Worm (Caenorhabditis elegans): ENCODE results near the gene nduf-9.

ce11 chrIII:3271682-3272081, 23.3 kb upstream of the nduf-9 start:
- TF ChIP-seq R02D3.7 (tag; optimal IDR thresholded peaks at IDR 0.05): no peak
- TF ChIP-seq unc-62 (GFP tag; optimal IDR thresholded peaks at IDR 0.05): no peak
- no peak for TF ChIP-seq ama-1 (optimal IDR thresholded peaks at IDR 0.05)
- peak; percentile 19 for TF ChIP-seq egl-27 (tag; optimal IDR thresholded peaks at IDR 0.05)
- TF ChIP-seq nhr-77 (tag; optimal IDR thresholded peaks at IDR 0.05): no peak
- no peak for TF ChIP-seq aly-2 (tag; optimal IDR thresholded peaks at IDR 0.05)
- no peak for TF ChIP-seq lin-39 (tag; optimal IDR thresholded peaks at IDR 0.05)
- no peak for TF ChIP-seq dmd-4 (tag; optimal IDR thresholded peaks at IDR 0.05)
- TF ChIP-seq mdl-1 (tag; optimal IDR thresholded peaks at IDR 0.05): no peak
- TF ChIP-seq snpc-4 (tag; optimal IDR thresholded peaks at IDR 0.05): peak; percentile 49
- no peak for TF ChIP-seq nhr-23 (tag; optimal IDR thresholded peaks at IDR 0.05)
- TF ChIP-seq lsy-2 (tag; optimal IDR thresholded peaks at IDR 0.05): peak; percentile 25 to 77
- TF ChIP-seq gmeb-1 (tag; optimal IDR thresholded peaks at IDR 0.05): peak; percentile 24
- TF ChIP-seq ztf-4 (tag; optimal IDR thresholded peaks at IDR 0.05): no peak

All from whole organism, L2 larva.